Fruit fly (Drosophila melanogaster): ENCODE measurements around the gene AIF.

Gene AIF

DNA sequence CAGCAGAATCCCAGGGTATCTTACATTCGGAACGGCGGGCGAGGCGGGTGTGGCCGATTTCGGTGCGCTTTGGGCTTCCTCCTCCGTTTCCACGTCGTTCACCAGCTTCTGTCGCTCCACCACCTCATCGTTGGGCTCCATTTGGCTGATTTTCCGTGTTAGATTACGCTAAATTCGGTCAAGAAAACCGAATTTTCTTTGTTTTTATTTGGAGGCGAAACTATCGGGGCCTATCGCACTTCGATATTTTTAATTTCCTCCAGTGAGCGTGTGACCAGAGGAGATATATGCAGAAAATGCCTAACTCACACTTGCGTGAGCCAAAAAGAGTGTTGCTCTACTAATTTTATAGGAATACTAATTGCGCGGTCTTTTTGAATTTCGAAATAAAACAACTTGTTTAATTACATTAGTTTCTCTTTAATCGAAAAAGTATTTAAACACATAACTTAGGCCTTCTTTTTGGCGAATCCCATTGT is 40.6 kb downstream of the AIF start, which contains the start of gene CG10874 (continued):
- TF ChIP-seq insv (GFP tag; optimal IDR thresholded peaks at IDR 0.05) (peak in 1 of 2 experiments; percentile 6), B-H2 (GFP tag; optimal IDR thresholded peaks at IDR 0.05) (peak; percentile 61), YL-1 (GFP tag; optimal IDR thresholded peaks at IDR 0.05) (peak; percentile 88), CG7372 (GFP tag; IDR thresholded peaks at IDR 0.05) (no peak)

- TF ChIP-seq CG33213 (GFP tag; optimal IDR thresholded peaks at IDR 0.05) = peak; percentile 96
- no peak for TF ChIP-seq GATAe (GFP tag; conservative IDR thresholded peaks at IDR 0.05)
- peak; percentile 25 for TF ChIP-seq CG12219 (GFP tag; optimal IDR thresholded peaks at IDR 0.05)
- peak; percentile 51 for TF ChIP-seq nmo (GFP tag; optimal IDR thresholded peaks at IDR 0.05)
- no peak for TF ChIP-seq phol (tag; optimal IDR thresholded peaks at IDR 0.05)
- no peak for TF ChIP-seq tap (tag; optimal IDR thresholded peaks at IDR 0.05)
- peak; percentile 92 for TF ChIP-seq CG17186 (GFP tag; optimal IDR thresholded peaks at IDR 0.05)
- TF ChIP-seq zf30C (GFP tag; optimal IDR thresholded peaks at IDR 0.05) = peak; percentile 59
- TF ChIP-seq CG10565 (GFP tag; optimal IDR thresholded peaks at IDR 0.05) = no peak
- no peak for TF ChIP-seq dati (GFP tag; IDR thresholded peaks at IDR 0.05)
- no peak for TF ChIP-seq CG7556 (GFP tag; optimal IDR thresholded peaks at IDR 0.05)
- TF ChIP-seq CkIIα-i1 (GFP tag; IDR thresholded peaks at IDR 0.05) = no peak
- TF ChIP-seq CG3995 (GFP tag; optimal IDR thresholded peaks at IDR 0.05) = peak; percentile 89
- TF ChIP-seq CG18619 (GFP tag; optimal IDR thresholded peaks at IDR 0.05) = peak; percentile 9
- peak; percentile 84 for TF ChIP-seq CG34376 (GFP tag; optimal IDR thresholded peaks at IDR 0.05)
- peak; percentile 31 for TF ChIP-seq CG2202 (tag; optimal IDR thresholded peaks at IDR 0.05)
- TF ChIP-seq CG14667 (GFP tag; IDR thresholded peaks at IDR 0.05) = no peak
- TF ChIP-seq pum (GFP tag; optimal IDR thresholded peaks at IDR 0.05) = no peak
- no peak for TF ChIP-seq CG43689 (GFP tag; IDR thresholded peaks at IDR 0.05)
- TF ChIP-seq pros (GFP tag; optimal IDR thresholded peaks at IDR 0.05) = peak; percentile 79
- TF ChIP-seq Drgx (GFP tag; IDR thresholded peaks at IDR 0.05) = no peak
- peak; percentile 78 for TF ChIP-seq CG12071 (GFP tag; optimal IDR thresholded peaks at IDR 0.05)
- no peak for TF ChIP-seq Sox100B (GFP tag; optimal IDR thresholded peaks at IDR 0.05)
- peak; percentile 28 for TF ChIP-seq Fer3 (tag; optimal IDR thresholded peaks at IDR 0.05)
- TF ChIP-seq cg (GFP tag; optimal IDR thresholded peaks at IDR 0.05) = peak; percentile 38
- no peak for TF ChIP-seq Opbp (GFP tag; IDR thresholded peaks at IDR 0.05; ENCODE audit: partially characterized antibody)
- peak; percentile 95 for TF ChIP-seq ftz-f1 (GFP tag; optimal IDR thresholded peaks at IDR 0.05)
- TF ChIP-seq bigmax (GFP tag; optimal IDR thresholded peaks at IDR 0.05) = peak; percentile 18
- peak; percentile 100 for TF ChIP-seq Lhr (GFP tag; optimal IDR thresholded peaks at IDR 0.05)
- peak; percentile 49 for TF ChIP-seq CG15269 (tag; optimal IDR thresholded peaks at IDR 0.05)
- TF ChIP-seq Elba2 (GFP tag; optimal IDR thresholded peaks at IDR 0.05) = no peak
- TF ChIP-seq Deaf1 (tag; optimal IDR thresholded peaks at IDR 0.05) = peak; percentile 83
- TF ChIP-seq Taf1 (GFP tag; IDR thresholded peaks at IDR 0.05) = no peak
- no peak for TF ChIP-seq CG4854 (GFP tag; optimal IDR thresholded peaks at IDR 0.05)
- peak; percentile 70 for TF ChIP-seq CG7987 (GFP tag; optimal IDR thresholded peaks at IDR 0.05)
- peak; percentile 78 for TF ChIP-seq B-H2 (GFP tag; optimal IDR thresholded peaks at IDR 0.05)
- no peak for TF ChIP-seq hb (GFP tag; IDR thresholded peaks at IDR 0.05; ENCODE audit: partially characterized antibody)
- TF ChIP-seq CG1832 (GFP tag; optimal IDR thresholded peaks at IDR 0.05) = peak; percentile 96
- peak; percentile 39 for TF ChIP-seq CG8089 (GFP tag; optimal IDR thresholded peaks at IDR 0.05)
- TF ChIP-seq CG3163 (GFP tag; optimal IDR thresholded peaks at IDR 0.05) = peak; percentile 35
- peak; percentile 70 for TF ChIP-seq Hey (tag; optimal IDR thresholded peaks at IDR 0.05)
- peak; percentile 21 for TF ChIP-seq NC2β (GFP tag; optimal IDR thresholded peaks at IDR 0.05)
- TF ChIP-seq NK7.1 (GFP tag; optimal IDR thresholded peaks at IDR 0.05) = peak; percentile 34
- TF ChIP-seq Fer1 (GFP tag; optimal IDR thresholded peaks at IDR 0.05) = peak; percentile 75
- TF ChIP-seq CG15514 (GFP tag; optimal IDR thresholded peaks at IDR 0.05) = peak; percentile 91
Measured at dm6 chr2L:2193357-2193780, 41.8 kb downstream of the AIF start.
